Worm (Caenorhabditis elegans) whole organism, L4 larva: ENCODE results near the gene F59F5.7.

Source experiments
- F49E8.2 ChIP-seq: sonication (generic microtip); optimal IDR thresholded peaks from 2 replicates; lab custom pipeline; 2016; ENCODE audit warnings: missing compliant biosample characterization, mild to moderate bottlenecking, missing genetic modification characterization, borderline replicate concordance
- Y105C5A.15 ChIP-seq: fragments of 200-800 bp; sonication (Bioruptor generic); IDR thresholded peaks from 2 replicates; pipeline ENCODE4 v1.3.6; 2022; ENCODE audit warnings: missing genetic modification characterization, missing compliant biosample characterization
- Y48G9A.11 ChIP-seq: fragments of 200-800 bp; sonication (Bioruptor generic); IDR thresholded peaks from 2 replicates; pipeline ENCODE4 v1.3.6; 2022; ENCODE audit warnings: missing genetic modification reagents, missing genetic modification characterization, missing compliant biosample characterization
- aly-2 ChIP-seq: sonication (generic microtip); optimal IDR thresholded peaks from 2 replicates; lab custom pipeline; 2018; ENCODE audit warnings: missing biosample characterization, missing genetic modification characterization
- arid-1 ChIP-seq: fragments of 200-800 bp; sonication (Bioruptor generic); conservative IDR thresholded peaks from 2 replicates; pipeline ENCODE4 v1.3.6; 2022; ENCODE audit warnings: missing genetic modification reagents, missing genetic modification characterization, missing compliant biosample characterization
- attf-4 ChIP-seq: sonication (generic microtip); optimal IDR thresholded peaks from 3 replicates; lab custom pipeline; 2017; ENCODE audit warnings: missing biosample characterization, missing genetic modification characterization
- ceh-20 ChIP-seq: fragments of 200-800 bp; sonication (Bioruptor generic); IDR thresholded peaks from 2 replicates; pipeline ENCODE4 v1.3.6; 2022; ENCODE audit warnings: missing genetic modification reagents, missing genetic modification characterization, missing compliant biosample characterization
- ceh-28 ChIP-seq: fragments of 150-350 bp; optimal IDR thresholded peaks from 2 replicates; lab custom pipeline; 2014; ENCODE audit warnings: missing biosample characterization, missing genetic modification reagents, missing genetic modification characterization
- ceh-32 ChIP-seq: sonication (generic microtip); optimal IDR thresholded peaks from 2 replicates; lab custom pipeline; 2016; ENCODE audit warnings: mild to moderate bottlenecking, missing genetic modification characterization, missing compliant biosample characterization; ENCODE audit not compliant: poor library complexity
- ctbp-1 ChIP-seq: fragments of 200-800 bp; sonication (Bioruptor generic); IDR thresholded peaks from 2 replicates; pipeline ENCODE4 v1.3.6; 2022; ENCODE audit warnings: missing genetic modification reagents, missing genetic modification characterization, missing compliant biosample characterization
- daf-16 ChIP-seq, 3 experiments: sonication (generic microtip); optimal IDR thresholded peaks; 2 replicates each; lab custom pipeline; 2016 to 2017; ENCODE audit warnings: missing genetic modification characterization in 3 of 3, missing genetic modification reagents in 3 of 3, mild to moderate bottlenecking in 2 of 3, missing compliant biosample characterization in 2 of 3, missing biosample characterization in 1 of 3, moderate library complexity in 1 of 3
- dmd-6 ChIP-seq: fragments of 200-800 bp; sonication (Bioruptor generic); IDR thresholded peaks from 2 replicates; pipeline ENCODE4 v1.3.6; 2022; ENCODE audit warnings: missing genetic modification reagents, missing genetic modification characterization, missing compliant biosample characterization
- dmd-9 ChIP-seq: fragments of 200-800 bp; sonication (Bioruptor generic); IDR thresholded peaks from 2 replicates; pipeline ENCODE4 v1.3.6; 2022; ENCODE audit warnings: missing genetic modification reagents, missing genetic modification characterization, missing compliant biosample characterization
- dpl-1 ChIP-seq: fragments of 150-350 bp; optimal IDR thresholded peaks from 2 replicates; lab custom pipeline; 2014; ENCODE audit warnings: missing biosample characterization, missing genetic modification reagents, missing genetic modification characterization
- dve-1 ChIP-seq: sonication (generic microtip); optimal IDR thresholded peaks from 2 replicates; lab custom pipeline; 2017; ENCODE audit warnings: antibody characterized with exemption, mild to moderate bottlenecking, missing genetic modification characterization, missing compliant biosample characterization; ENCODE audit not compliant: insufficient read depth
- egl-43 ChIP-seq: fragments of 200-800 bp; sonication (Bioruptor generic); IDR thresholded peaks from 2 replicates; pipeline ENCODE4 v1.3.6; 2022; ENCODE audit warnings: missing genetic modification reagents, missing genetic modification characterization, missing compliant biosample characterization
- fkh-10 ChIP-seq: fragments of 150-350 bp; optimal IDR thresholded peaks from 2 replicates; lab custom pipeline; 2014; ENCODE audit warnings: missing biosample characterization, missing genetic modification reagents, missing genetic modification characterization
- hif-1 ChIP-seq, 2 experiments: sonication (generic microtip); optimal IDR thresholded peaks; 2 replicates each; lab custom pipeline; 2016 to 2017; ENCODE audit warnings: missing compliant biosample characterization in 2 of 2, missing genetic modification characterization in 2 of 2, missing genetic modification reagents in 2 of 2, missing genotype in 2 of 2, mild to moderate bottlenecking in 1 of 2
- hlh-30 ChIP-seq: sonication (generic microtip); optimal IDR thresholded peaks from 2 replicates; lab custom pipeline; 2017; ENCODE audit warnings: antibody characterized with exemption, mild to moderate bottlenecking, missing genetic modification characterization, missing compliant biosample characterization; ENCODE audit not compliant: insufficient read depth
- hmg-1.1 ChIP-seq: fragments of 200-800 bp; sonication (Bioruptor generic); IDR thresholded peaks from 2 replicates; pipeline ENCODE4 v1.3.6; 2022; ENCODE audit warnings: missing genetic modification reagents, missing genetic modification characterization, missing compliant biosample characterization
- lsy-2 ChIP-seq, 2 experiments: fragments of 150-350 bp in 1 of 2; sonication (generic microtip) in 1 of 2; optimal IDR thresholded peaks; 2 replicates each; lab custom pipeline; 2014 to 2017; ENCODE audit warnings: missing biosample characterization in 2 of 2, missing genetic modification characterization in 2 of 2
- madf-5 ChIP-seq, 2 experiments: fragments of 200-800 bp; sonication (Bioruptor generic); IDR thresholded peaks; 2 replicates each; pipeline ENCODE4 v1.3.6; 2022; ENCODE audit warnings: missing compliant biosample characterization in 2 of 2, missing genetic modification characterization in 2 of 2
- madf-9 ChIP-seq: fragments of 200-800 bp; sonication (Bioruptor generic); conservative IDR thresholded peaks from 2 replicates; pipeline ENCODE4 v1.3.6; 2022; ENCODE audit warnings: missing genetic modification reagents, missing genetic modification characterization, missing compliant biosample characterization
- mep-1 ChIP-seq: fragments of 150-350 bp; sonication (generic microtip); optimal IDR thresholded peaks from 3 replicates; lab custom pipeline; 2014; ENCODE audit warnings: missing biosample characterization, missing genetic modification characterization
- mxl-3 ChIP-seq: fragments of 200-800 bp; sonication (Bioruptor generic); optimal IDR thresholded peaks from 2 replicates; lab custom pipeline; 2018; ENCODE audit warnings: mild to moderate bottlenecking, missing genetic modification characterization, missing compliant biosample characterization
- nhr-237 ChIP-seq: sonication (generic microtip); optimal IDR thresholded peaks from 2 replicates; lab custom pipeline; 2017; ENCODE audit warnings: missing biosample characterization, missing genetic modification characterization
- nhr-28 ChIP-seq: fragments of 150-350 bp; optimal IDR thresholded peaks from 2 replicates; lab custom pipeline; 2014; ENCODE audit warnings: missing biosample characterization, missing genetic modification characterization
- pha-4 ChIP-seq, 2 experiments: fragments of 150-350 bp in 1 of 2; fragments of 200-800 bp in 1 of 2; sonication (Bioruptor generic) in 1 of 2; IDR thresholded peaks in 1 of 2; optimal IDR thresholded peaks in 1 of 2; 2 replicates each; pipeline versions ENCODE4 v1.3.6 to Lab custom; 2014 to 2022; ENCODE audit warnings: missing genetic modification characterization in 2 of 2, missing genetic modification reagents in 2 of 2, missing biosample characterization in 1 of 2, missing compliant biosample characterization in 1 of 2
- pqm-1 ChIP-seq: sonication (generic microtip); optimal IDR thresholded peaks from 2 replicates; lab custom pipeline; 2017; ENCODE audit warnings: missing biosample characterization, missing genetic modification characterization
- sdz-12 ChIP-seq: fragments of 200-800 bp; sonication (Bioruptor generic); optimal IDR thresholded peaks from 2 replicates; lab custom pipeline; 2018; ENCODE audit warnings: mild to moderate bottlenecking, missing genetic modification characterization, missing compliant biosample characterization
- set-16 ChIP-seq: fragments of 200-800 bp; sonication (Bioruptor generic); IDR thresholded peaks from 2 replicates; pipeline ENCODE4 v1.3.6; 2022; ENCODE audit warnings: missing genetic modification reagents, missing genetic modification characterization, missing compliant biosample characterization
- snpc-1.2 ChIP-seq: fragments of 200-800 bp; sonication (Bioruptor generic); IDR thresholded peaks from 2 replicates; pipeline ENCODE4 v1.3.6; 2022; ENCODE audit warnings: missing genetic modification reagents, missing genetic modification characterization, missing compliant biosample characterization
- snpc-4 ChIP-seq: fragments of 150-350 bp; optimal IDR thresholded peaks from 2 replicates; lab custom pipeline; 2014; ENCODE audit warnings: missing biosample characterization, missing genetic modification characterization
- tra-1 ChIP-seq: fragments of 200-800 bp; sonication (Bioruptor generic); IDR thresholded peaks from 2 replicates; pipeline ENCODE4 v1.3.6; 2022; ENCODE audit warnings: missing genetic modification reagents, missing genetic modification characterization, missing compliant biosample characterization
- unc-130 ChIP-seq: sonication (generic microtip); optimal IDR thresholded peaks from 2 replicates; lab custom pipeline; 2016; ENCODE audit warnings: missing genetic modification reagents, missing genetic modification characterization, missing compliant biosample characterization
- unc-62 ChIP-seq, 3 experiments: fragments of 150-350 bp in 1 of 3; sonication (generic microtip); optimal IDR thresholded peaks in 2 of 3; peaks in 1 of 3; 1 replicate in 1 of 3; 2 replicates in 2 of 3; lab custom pipeline; 2014 to 2017; ENCODE audit warnings: missing biosample characterization in 3 of 3, missing genetic modification characterization in 3 of 3, missing genetic modification reagents in 3 of 3, missing genotype in 1 of 3
- zip-11 ChIP-seq: fragments of 200-800 bp; sonication (Bioruptor generic); IDR thresholded peaks from 2 replicates; pipeline ENCODE4 v1.3.6; 2022; ENCODE audit warnings: missing genetic modification characterization, missing compliant biosample characterization
- ztf-7 ChIP-seq: fragments of 150-350 bp; optimal IDR thresholded peaks from 2 replicates; lab custom pipeline; 2014; ENCODE audit warnings: missing biosample characterization, missing genetic modification characterization

F59F5.7 gene

ce11 chrX:10542313-10543048 lies 16.8 kb upstream of the F59F5.7 start, which contains the start of the genes F59F5.3 and F59F5.4:
TSS of gene F59F5.3 (minus strand) at chrX:10542413.
TSS of gene F59F5.4 (plus strand) at chrX:10542998.
- TF ChIP-seq ztf-7 (tag; lab: Kevin White, UChicago) (no peak), daf-16 (GFP tag; optimal IDR thresholded peaks at IDR 0.05; lab: Kevin White, UChicago) (no peak), daf-16 (tag; optimal IDR thresholded peaks at IDR 0.05; lab: Kevin White, UChicago) (peak; percentile 75), sdz-12 (GFP tag; lab: Kevin White, UChicago) (no peak), nhr-28 (peak; percentile 6), F49E8.2 (tag; lab: Kevin White, UChicago) (no peak), dve-1 (tag; lab: Kevin White, UChicago) (peak; percentile 25), Y105C5A.15 (no peak), zip-11 (no peak), pqm-1 (tag; lab: Kevin White, UChicago) (peak; percentile 42), mxl-3 (GFP tag; lab: Kevin White, UChicago) (no peak)

- TF ChIP-seq ceh-32 (no peak), snpc-4 (tag; lab: Kevin White, UChicago) (no peak), dmd-6 (GFP tag; lab: Robert Waterston, UW) (no peak), hlh-30 (no peak), set-16 (GFP tag; lab: Robert Waterston, UW) (no peak), pha-4 (GFP tag; IDR thresholded peaks at IDR 0.05; lab: Robert Waterston, UW) (no peak), pha-4 (tag; optimal IDR thresholded peaks at IDR 0.05; lab: Kevin White, UChicago) (no peak), ceh-28 (tag; lab: Kevin White, UChicago) (no peak), dpl-1 (GFP tag; lab: Kevin White, UChicago) (no peak), mxl-3 (GFP tag; lab: Kevin White, UChicago) (no peak), zip-11 (no peak), aly-2 (tag; lab: Kevin White, UChicago) (no peak), nhr-237 (tag; lab: Kevin White, UChicago) (no peak), dmd-9 (GFP tag; lab: Robert Waterston, UW) (no peak), dve-1 (tag; lab: Kevin White, UChicago) (no peak), hmg-1.1 (GFP tag; lab: Robert Waterston, UW) (no peak), Y48G9A.11 (GFP tag; lab: Robert Waterston, UW) (no peak), snpc-1.2 (no peak)
Measured at ce11 chrX:10545716-10546115, 13.6 kb upstream of the F59F5.7 start, which contains the start of gene F59F5.5. TSS of gene F59F5.5 (plus strand) at chrX:10546016.

- no peak for TF ChIP-seq set-16 (GFP tag; lab: Robert Waterston, UW)
- peak in 1 of 2 experiments; percentile 95 for TF ChIP-seq unc-62 (GFP tag; optimal IDR thresholded peaks at IDR 0.05 in 1 of 2; lab: Kevin White, UChicago)
- TF ChIP-seq unc-62 (tag; optimal IDR thresholded peaks at IDR 0.05; lab: Kevin White, UChicago): no peak
- TF ChIP-seq ctbp-1: 0 out of 2 replicates have a peak, but pooled peaks have one; percentile 18
- no peak for TF ChIP-seq attf-4 (tag; lab: Kevin White, UChicago)
- TF ChIP-seq, all 104 proteins: peak for 2
Measured at ce11 chrX:10553048-10553447, 6.3 kb upstream of the F59F5.7 start.

ce11 chrX:10555189-10555964 lies 3.9 kb upstream of the F59F5.7 start, which contains the start of gene syd-2:
TSS of gene syd-2 (minus strand) at chrX:10555239.
- peak; percentile 65 to 71 for TF ChIP-seq lsy-2 (tag; optimal IDR thresholded peaks at IDR 0.05; lab: Kevin White, UChicago)
- TF ChIP-seq unc-130 (GFP tag; lab: Kevin White, UChicago): no peak
- TF ChIP-seq madf-9: no peak
- peak; percentile 34 for TF ChIP-seq mxl-3 (GFP tag; lab: Kevin White, UChicago)
- no peak for TF ChIP-seq Y48G9A.11 (GFP tag; lab: Robert Waterston, UW)
- peak; percentile 60 for TF ChIP-seq pqm-1 (tag; lab: Kevin White, UChicago)
- TF ChIP-seq mep-1: peak; percentile 89
- TF ChIP-seq hif-1 (tag; optimal IDR thresholded peaks at IDR 0.05; lab: Kevin White, UChicago): peak in 1 of 2 experiments; percentile 42
- no peak for TF ChIP-seq madf-5 (GFP tag; IDR thresholded peaks at IDR 0.05; lab: Robert Waterston, UW)
- no peak for TF ChIP-seq snpc-4 (tag; lab: Kevin White, UChicago)
- peak; percentile 1 for TF ChIP-seq ztf-7 (tag; lab: Kevin White, UChicago)
- TF ChIP-seq egl-43 (GFP tag; lab: Robert Waterston, UW): peak; percentile 87
- peak; percentile 56 for TF ChIP-seq dmd-6 (GFP tag; lab: Robert Waterston, UW)
- no peak for TF ChIP-seq zip-11
- peak; percentile 80 for TF ChIP-seq tra-1 (GFP tag; lab: Robert Waterston, UW)
- peak; percentile 6 for TF ChIP-seq dve-1 (tag; lab: Kevin White, UChicago)
- peak; percentile 85 for TF ChIP-seq fkh-10 (GFP tag; lab: Kevin White, UChicago)
- 0 out of 2 replicates have a peak, but pooled peaks have one; percentile 42 for TF ChIP-seq arid-1 (GFP tag; lab: Robert Waterston, UW)
- TF ChIP-seq ceh-20 (GFP tag; lab: Robert Waterston, UW): peak; percentile 56; the same call in 1 of the 2 replicates
